Worm (Caenorhabditis elegans): ENCODE data around the gene gid-8.

ce11 chrV:1505995-1506394, 38.5 kb downstream of the gid-8 start, which contains the start of gene sru-28:
- TF ChIP-seq lsy-2 (tag; optimal IDR thresholded peaks at IDR 0.05) (no peak), snpc-4 (tag; optimal IDR thresholded peaks at IDR 0.05) (no peak), nhr-10 (tag; optimal IDR thresholded peaks at IDR 0.05) (no peak), ceh-16 (tag; optimal IDR thresholded peaks at IDR 0.05) (no peak), unc-39 (tag; optimal IDR thresholded peaks at IDR 0.05) (no peak), ztf-11 (tag; optimal IDR thresholded peaks at IDR 0.05) (no peak), elt-3 (tag; optimal IDR thresholded peaks at IDR 0.05) (no peak), skn-1 (tag; optimal IDR thresholded peaks at IDR 0.05) (no peak), nhr-12 (tag; optimal IDR thresholded peaks at IDR 0.05) (no peak), zag-1 (tag; optimal IDR thresholded peaks at IDR 0.05) (no peak), unc-55 (GFP tag; optimal IDR thresholded peaks at IDR 0.05) (no peak), unc-62 (GFP tag; optimal IDR thresholded peaks at IDR 0.05) (no peak), fos-1 (tag; optimal IDR thresholded peaks at IDR 0.05) (no peak)
